Worm (Caenorhabditis elegans) whole organism, L3 larva: ENCODE results near the gene lea-1.
A peak's percentile ranks its signal among the peaks of the same experiment; 100 is the strongest.
"Not testable (repeated sequence)": the region's sequence is repeated elsewhere in the genome, so short reads cannot be mapped to it uniquely, and the experiment has no call there.

Experiments used
- aly-2 ChIP-seq: fragments of 150-350 bp; optimal IDR thresholded peaks from 2 replicates; lab custom pipeline; 2014; ENCODE audit warnings: missing biosample characterization, missing genetic modification characterization
- egl-27 ChIP-seq: sonication (generic microtip); optimal IDR thresholded peaks from 4 replicates; lab custom pipeline; 2017; ENCODE audit warnings: missing biosample characterization, missing genetic modification reagents, missing genetic modification characterization
- jun-1 ChIP-seq: fragments of 150-350 bp; optimal IDR thresholded peaks from 2 replicates; lab custom pipeline; 2014; ENCODE audit warnings: missing biosample characterization, missing genetic modification reagents, missing genetic modification characterization
- nfya-1 ChIP-seq: sonication (generic microtip); optimal IDR thresholded peaks from 2 replicates; lab custom pipeline; 2017; ENCODE audit warnings: missing genetic modification characterization, mild to moderate bottlenecking, missing compliant biosample characterization, antibody characterized with exemption, moderate library complexity; ENCODE audit not compliant: insufficient read depth
- nhr-11 ChIP-seq: fragments of 150-350 bp; optimal IDR thresholded peaks from 2 replicates; lab custom pipeline; 2014; ENCODE audit warnings: missing biosample characterization, missing genetic modification characterization
- nhr-237 ChIP-seq: fragments of 150-350 bp; optimal IDR thresholded peaks from 2 replicates; lab custom pipeline; 2014; ENCODE audit warnings: missing biosample characterization, missing genetic modification characterization
- nhr-25 ChIP-seq: sonication (generic microtip); optimal IDR thresholded peaks from 2 replicates; lab custom pipeline; 2017; ENCODE audit warnings: missing biosample characterization, missing genetic modification characterization
- nhr-28 ChIP-seq: fragments of 150-350 bp; optimal IDR thresholded peaks from 2 replicates; lab custom pipeline; 2014; ENCODE audit warnings: missing biosample characterization, missing genetic modification characterization
- nhr-77 ChIP-seq: fragments of 150-350 bp; optimal IDR thresholded peaks from 2 replicates; lab custom pipeline; 2014; ENCODE audit warnings: missing biosample characterization, missing genetic modification characterization
- pha-4 ChIP-seq: fragments of 150-350 bp; optimal IDR thresholded peaks from 2 replicates; lab custom pipeline; 2014; ENCODE audit warnings: missing biosample characterization, missing genetic modification reagents, missing genetic modification characterization
- skn-1 ChIP-seq: fragments of 150-350 bp; optimal IDR thresholded peaks from 2 replicates; lab custom pipeline; 2014; ENCODE audit warnings: missing biosample characterization, missing genetic modification characterization
- unc-62 ChIP-seq: fragments of 150-350 bp; sonication (generic microtip); optimal IDR thresholded peaks from 4 replicates; lab custom pipeline; 2014; ENCODE audit warnings: missing biosample characterization, missing genetic modification reagents, missing genetic modification characterization
- zag-1 ChIP-seq: fragments of 150-350 bp; optimal IDR thresholded peaks from 2 replicates; lab custom pipeline; 2014; ENCODE audit warnings: missing biosample characterization, missing genetic modification characterization

- not testable (repeated sequence) for TF ChIP-seq nhr-237 (tag; lab: Kevin White, UChicago); aly-2 (tag; lab: Kevin White, UChicago); egl-27 (tag; lab: Kevin White, UChicago); nhr-11 (tag; lab: Kevin White, UChicago); unc-62; nhr-28 (tag; lab: Kevin White, UChicago); jun-1 (tag; lab: Kevin White, UChicago); nfya-1 (tag; lab: Kevin White, UChicago); nhr-25 (tag; lab: Kevin White, UChicago); skn-1; zag-1 (tag; lab: Kevin White, UChicago); nhr-77 (tag; lab: Kevin White, UChicago)
- TF ChIP-seq pha-4 (tag; lab: Kevin White, UChicago): peak; percentile 53
These were observed 7.5 kb upstream of the lea-1 start, which contains the start of gene uda-1 for ce11 chrV:10004048-10004761.
